Worm (Caenorhabditis elegans) whole organism, early embryonic: ENCODE data around the gene F58A6.1.

Experiments
- ama-1 ChIP-seq: fragments of 150-350 bp; optimal IDR thresholded peaks from 2 replicates; lab custom pipeline; 2014
- ceh-36 ChIP-seq: sonication (generic microtip); optimal IDR thresholded peaks from 2 replicates; lab custom pipeline; 2016; ENCODE audit warnings: missing genetic modification characterization, inconsistent platforms, missing compliant biosample characterization
- hmbx-1 ChIP-seq: sonication (generic microtip); optimal IDR thresholded peaks from 2 replicates; lab custom pipeline; 2016; ENCODE audit warnings: mild to moderate bottlenecking, missing genetic modification characterization, missing compliant biosample characterization
- hmg-4 ChIP-seq: fragments of 200-800 bp; sonication (Bioruptor generic); optimal IDR thresholded peaks from 2 replicates; lab custom pipeline; 2018; ENCODE audit warnings: mild to moderate bottlenecking, missing genetic modification characterization, missing compliant biosample characterization

DNA sequence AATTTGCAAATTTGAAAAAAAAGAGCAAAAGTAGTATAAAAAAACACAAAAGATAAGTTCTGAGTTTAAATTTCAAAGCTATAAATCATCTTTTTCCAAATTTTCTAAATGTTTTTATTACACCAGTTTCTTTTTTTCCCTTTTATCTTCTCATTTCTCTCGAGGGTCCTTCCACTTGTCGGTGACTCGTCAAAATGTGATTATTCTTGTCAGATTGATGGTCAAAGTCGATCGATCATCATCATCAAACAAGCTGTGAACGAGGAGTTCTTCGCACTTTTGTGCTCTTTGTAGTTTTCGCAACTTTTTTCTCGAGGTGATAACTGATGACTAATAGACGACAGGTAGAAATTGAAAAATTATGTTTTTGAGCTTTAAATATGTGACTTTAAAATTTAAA is 22.1 kb upstream of the F58A6.1 start:
- TF ChIP-seq ceh-36 = no peak
- TF ChIP-seq ama-1 (lab: Kevin White, UChicago) = no peak
- no peak for TF ChIP-seq hmbx-1 (tag; lab: Kevin White, UChicago)
- TF ChIP-seq hmg-4 (GFP tag; lab: Kevin White, UChicago) = no peak
